Fruit fly (Drosophila melanogaster) whole organism, embryonic: Measurements from ENCODE around the gene CG44362.
A peak's percentile ranks its signal among the peaks of the same experiment; 100 is the strongest.

Experiments used
- Adf1 ChIP-seq: fragments of 200-800 bp; sonication (Bioruptor generic); IDR thresholded peaks from 2 replicates; pipeline ENCODE4 v1.3.6; 2022; ENCODE audit warnings: missing biosample characterization, missing genetic modification characterization
- Antp ChIP-seq: fragments of 200-800 bp; sonication (Bioruptor generic); optimal IDR thresholded peaks from 3 replicates; lab custom pipeline; 2016; ENCODE audit warnings: missing biosample characterization, missing genetic modification characterization
- CG10321 ChIP-seq: fragments of 200-800 bp; sonication (Bioruptor generic); IDR thresholded peaks from 2 replicates; pipeline ENCODE4 v1.3.6; 2022; ENCODE audit warnings: missing biosample characterization, missing genetic modification characterization
- CG10543 ChIP-seq: fragments of 200-800 bp; sonication (Bioruptor generic); optimal IDR thresholded peaks from 3 replicates; lab custom pipeline; 2017; ENCODE audit warnings: missing biosample characterization, mild to moderate bottlenecking, missing genetic modification characterization, moderate library complexity
- CG10959 ChIP-seq: fragments of 200-800 bp; sonication (Bioruptor generic); IDR thresholded peaks from 2 replicates; pipeline ENCODE4 v1.3.6; 2022; ENCODE audit warnings: missing biosample characterization, missing genetic modification characterization
- CG12104 ChIP-seq: fragments of 200-800 bp; sonication (Bioruptor generic); optimal IDR thresholded peaks from 3 replicates; lab custom pipeline; 2016; ENCODE audit warnings: missing biosample characterization, missing genetic modification characterization
- CG12236 ChIP-seq: fragments of 200-800 bp; sonication (Bioruptor generic); optimal IDR thresholded peaks from 2 replicates; lab custom pipeline; 2016; ENCODE audit warnings: missing biosample characterization, missing genetic modification characterization
- CG12659 ChIP-seq: fragments of 200-800 bp; sonication (Bioruptor generic); optimal IDR thresholded peaks from 3 replicates; lab custom pipeline; 2017; ENCODE audit warnings: mild to moderate bottlenecking, missing biosample characterization, missing genetic modification reagents, missing genetic modification characterization
- CG13296 ChIP-seq: fragments of 200-800 bp; sonication (Bioruptor generic); optimal IDR thresholded peaks from 3 replicates; lab custom pipeline; 2018; ENCODE audit warnings: missing biosample characterization, mild to moderate bottlenecking, missing genetic modification characterization
- CG15073 ChIP-seq: fragments of 200-800 bp; sonication (Bioruptor generic); optimal IDR thresholded peaks from 2 replicates; lab custom pipeline; 2016; ENCODE audit warnings: missing biosample characterization, missing genetic modification characterization
- CG15479 ChIP-seq: fragments of 200-800 bp; sonication (Bioruptor generic); optimal IDR thresholded peaks from 3 replicates; lab custom pipeline; 2019; ENCODE audit warnings: missing biosample characterization, mild to moderate bottlenecking, missing genetic modification characterization, moderate library complexity
- CG15601 ChIP-seq: fragments of 200-800 bp; sonication (Bioruptor generic); optimal IDR thresholded peaks from 3 replicates; lab custom pipeline; 2019; ENCODE audit warnings: missing biosample characterization, mild to moderate bottlenecking, missing genetic modification characterization, moderate library complexity
- CG1602 ChIP-seq: fragments of 200-800 bp; sonication (Bioruptor generic); optimal IDR thresholded peaks from 3 replicates; lab custom pipeline; 2016; ENCODE audit warnings: missing biosample characterization, missing genetic modification characterization
- CG1647 ChIP-seq: fragments of 200-800 bp; sonication (Bioruptor generic); optimal IDR thresholded peaks from 3 replicates; lab custom pipeline; 2016; ENCODE audit warnings: missing biosample characterization, missing genetic modification characterization
- CG17568 ChIP-seq: fragments of 200-800 bp; sonication (Bioruptor generic); optimal IDR thresholded peaks from 2 replicates; lab custom pipeline; 2018; ENCODE audit warnings: missing biosample characterization, mild to moderate bottlenecking, missing genetic modification characterization, moderate library complexity
- CG18011 ChIP-seq: fragments of 200-800 bp; sonication (Bioruptor generic); optimal IDR thresholded peaks from 2 replicates; lab custom pipeline; 2017; ENCODE audit warnings: missing biosample characterization, missing genetic modification characterization, mild to moderate bottlenecking, moderate library complexity, missing genotype
- CG31388 ChIP-seq: fragments of 200-800 bp; sonication (Bioruptor generic); optimal IDR thresholded peaks from 2 replicates; lab custom pipeline; 2016; ENCODE audit warnings: missing biosample characterization, missing genetic modification characterization
- CG32767 ChIP-seq: fragments of 200-800 bp; sonication (Bioruptor generic); IDR thresholded peaks from 2 replicates; pipeline ENCODE4 v1.3.6; 2022; ENCODE audit warnings: missing biosample characterization, missing genetic modification characterization
- CG33213 ChIP-seq: fragments of 200-800 bp; sonication (Bioruptor generic); optimal IDR thresholded peaks from 3 replicates; lab custom pipeline; 2016; ENCODE audit warnings: missing biosample characterization, missing genetic modification characterization
- CG33557 ChIP-seq: fragments of 200-800 bp; sonication (Bioruptor generic); optimal IDR thresholded peaks from 2 replicates; lab custom pipeline; 2019; ENCODE audit warnings: missing biosample characterization, mild to moderate bottlenecking, missing genetic modification characterization, moderate library complexity
- CG42726 ChIP-seq: fragments of 200-800 bp; sonication (Bioruptor generic); IDR thresholded peaks from 2 replicates; pipeline ENCODE4 v1.3.6; 2022; ENCODE audit warnings: missing biosample characterization, missing genetic modification characterization; ENCODE audit not compliant: partially characterized antibody
- CG43689 ChIP-seq: fragments of 200-800 bp; sonication (Bioruptor generic); IDR thresholded peaks from 2 replicates; pipeline ENCODE4 v1.3.6; 2022; ENCODE audit warnings: missing biosample characterization, missing genetic modification characterization
- CG7745 ChIP-seq: fragments of 200-800 bp; sonication (Bioruptor generic); optimal IDR thresholded peaks from 2 replicates; lab custom pipeline; 2018; ENCODE audit warnings: missing biosample characterization, mild to moderate bottlenecking, missing genetic modification characterization, moderate library complexity
- CG7786 ChIP-seq: fragments of 200-800 bp; sonication (Bioruptor generic); optimal IDR thresholded peaks from 2 replicates; lab custom pipeline; 2016; ENCODE audit warnings: missing biosample characterization, missing genetic modification characterization
- CG8281 ChIP-seq: fragments of 200-800 bp; sonication (Bioruptor generic); optimal IDR thresholded peaks from 2 replicates; lab custom pipeline; 2018; ENCODE audit warnings: missing biosample characterization, mild to moderate bottlenecking, missing genetic modification characterization, moderate library complexity
- Dad ChIP-seq: fragments of 200-800 bp; sonication (Bioruptor generic); optimal IDR thresholded peaks from 3 replicates; lab custom pipeline; 2016; ENCODE audit warnings: missing biosample characterization, missing genetic modification characterization
- Dek ChIP-seq: fragments of 200-800 bp; sonication (Bioruptor generic); optimal IDR thresholded peaks from 3 replicates; lab custom pipeline; 2019; ENCODE audit warnings: missing biosample characterization, mild to moderate bottlenecking, missing genetic modification characterization, moderate library complexity
- Dfd ChIP-seq, 2 experiments: fragments of >200 bp; optimal IDR thresholded peaks; 2 replicates each; lab custom pipeline; 2017; ENCODE audit warnings: missing biosample characterization in 2 of 2, missing genetic modification characterization in 2 of 2
- E2f1 ChIP-seq: fragments of 200-800 bp; sonication (Bioruptor generic); IDR thresholded peaks from 2 replicates; pipeline ENCODE4 v1.3.6; 2022; ENCODE audit warnings: missing biosample characterization, missing genetic modification characterization
- GATAe ChIP-seq: fragments of 200-800 bp; sonication (Bioruptor generic); conservative IDR thresholded peaks from 2 replicates; pipeline ENCODE4 v1.3.6; 2022; ENCODE audit warnings: missing biosample characterization, missing genetic modification characterization
- HHEX ChIP-seq: fragments of 200-800 bp; sonication (Bioruptor generic); optimal IDR thresholded peaks from 3 replicates; lab custom pipeline; 2017; ENCODE audit warnings: missing biosample characterization, mild to moderate bottlenecking, missing genetic modification characterization, missing genetic modification reagents
- Jarid2 ChIP-seq: fragments of 200-800 bp; sonication (Bioruptor generic); optimal IDR thresholded peaks from 3 replicates; lab custom pipeline; 2017; ENCODE audit warnings: mild to moderate bottlenecking, missing biosample characterization, missing genetic modification reagents, missing genetic modification characterization
- MBD-R2 ChIP-seq: fragments of 200-800 bp; sonication (Bioruptor generic); IDR thresholded peaks from 2 replicates; pipeline ENCODE4 v1.3.6; 2022; ENCODE audit warnings: missing biosample characterization, missing genetic modification characterization
- Oli ChIP-seq: fragments of 200-800 bp; sonication (Bioruptor generic); optimal IDR thresholded peaks from 2 replicates; lab custom pipeline; 2018; ENCODE audit warnings: missing biosample characterization, mild to moderate bottlenecking, missing genetic modification characterization, moderate library complexity
- Sox102F ChIP-seq: fragments of 200-800 bp; sonication (Bioruptor generic); optimal IDR thresholded peaks from 2 replicates; lab custom pipeline; 2018; ENCODE audit warnings: missing biosample characterization, mild to moderate bottlenecking, missing genetic modification characterization, moderate library complexity
- Taf1 ChIP-seq: fragments of 200-800 bp; sonication (Bioruptor generic); IDR thresholded peaks from 2 replicates; pipeline ENCODE4 v1.3.6; 2022; ENCODE audit warnings: missing biosample characterization, missing genetic modification characterization
- Tbp ChIP-seq: fragments of >200 bp; optimal IDR thresholded peaks from 2 replicates; lab custom pipeline; 2018; ENCODE audit warnings: missing biosample characterization, missing genetic modification characterization
- Xrp1 ChIP-seq: fragments of 200-800 bp; sonication (Bioruptor generic); IDR thresholded peaks from 2 replicates; pipeline ENCODE4 v1.3.6; 2022; ENCODE audit warnings: missing biosample characterization, missing genetic modification characterization
- ato ChIP-seq: fragments of 200-800 bp; sonication (Bioruptor generic); IDR thresholded peaks from 2 replicates; pipeline ENCODE4 v1.3.6; 2022; ENCODE audit warnings: missing biosample characterization, missing genetic modification characterization; ENCODE audit not compliant: partially characterized antibody
- croc ChIP-seq: fragments of 200-800 bp; sonication (Bioruptor generic); conservative IDR thresholded peaks from 3 replicates; pipeline ENCODE4 v1.3.6; 2022; ENCODE audit warnings: missing biosample characterization, missing genetic modification characterization
- dm ChIP-seq: fragments of 200-800 bp; sonication (Bioruptor generic); optimal IDR thresholded peaks from 3 replicates; lab custom pipeline; 2016; ENCODE audit warnings: missing biosample characterization, missing genetic modification characterization
- fd64A ChIP-seq: fragments of 200-800 bp; sonication (Bioruptor generic); optimal IDR thresholded peaks from 3 replicates; lab custom pipeline; 2018; ENCODE audit warnings: missing biosample characterization, mild to moderate bottlenecking, missing genetic modification characterization
- gcm2 ChIP-seq: fragments of 200-800 bp; sonication (Bioruptor generic); optimal IDR thresholded peaks from 2 replicates; lab custom pipeline; 2016; ENCODE audit warnings: missing biosample characterization, missing genetic modification characterization
- h ChIP-seq: fragments of >200 bp; optimal IDR thresholded peaks from 2 replicates; lab custom pipeline; 2017
- hbn ChIP-seq: fragments of 200-800 bp; sonication (Bioruptor generic); IDR thresholded peaks from 2 replicates; pipeline ENCODE4 v1.3.6; 2022; ENCODE audit warnings: missing biosample characterization, missing genetic modification characterization; ENCODE audit not compliant: partially characterized antibody
- klu ChIP-seq: fragments of 200-800 bp; sonication (Bioruptor generic); IDR thresholded peaks from 2 replicates; pipeline ENCODE4 v1.3.6; 2022; ENCODE audit warnings: missing biosample characterization, missing genetic modification characterization
- lmd ChIP-seq: fragments of 200-800 bp; sonication (Bioruptor generic); IDR thresholded peaks from 2 replicates; pipeline ENCODE4 v1.3.6; 2022; ENCODE audit warnings: missing biosample characterization, missing genetic modification characterization
- slou ChIP-seq: fragments of 200-800 bp; sonication (Bioruptor generic); optimal IDR thresholded peaks from 3 replicates; lab custom pipeline; 2016; ENCODE audit warnings: missing biosample characterization, missing genetic modification characterization
- tna ChIP-seq: fragments of 200-800 bp; sonication (Bioruptor generic); IDR thresholded peaks from 2 replicates; pipeline ENCODE4 v1.3.6; 2022; ENCODE audit warnings: missing biosample characterization, missing genetic modification characterization; ENCODE audit not compliant: partially characterized antibody
- tup ChIP-seq: fragments of 200-800 bp; sonication (Bioruptor generic); optimal IDR thresholded peaks from 2 replicates; lab custom pipeline; 2016; ENCODE audit warnings: missing biosample characterization, mild to moderate bottlenecking, missing genetic modification characterization, moderate library complexity

The CG44362 gene

dm6 chr3L:11379698-11380438 is 17.5 kb upstream of the CG44362 start (continued):
- TF ChIP-seq Oli (tag; lab: Kevin White, UChicago) (peak; percentile 36), CG10959 (peak; percentile 50), CG33213 (peak; percentile 5), klu (GFP tag; lab: Robert Waterston, UW) (no peak), GATAe (no peak), CG32767 (no peak), tup (GFP tag; lab: Kevin White, UChicago) (peak; percentile 2), CG15479 (GFP tag; lab: Kevin White, UChicago) (no peak), Sox102F (no peak), Dad (no peak), Antp (GFP tag; lab: Kevin White, UChicago) (peak; percentile 72), Jarid2 (GFP tag; lab: Kevin White, UChicago) (no peak), Adf1 (GFP tag; lab: Robert Waterston, UW) (no peak), CG33557 (GFP tag; lab: Kevin White, UChicago) (peak; percentile 56), fd64A (GFP tag; lab: Kevin White, UChicago) (peak; percentile 18), CG42726 (GFP tag; lab: Robert Waterston, UW) (no peak), CG15073 (GFP tag; lab: Kevin White, UChicago) (no peak), CG43689 (GFP tag; lab: Robert Waterston, UW) (no peak), CG12236 (peak; percentile 26), gcm2 (GFP tag; lab: Kevin White, UChicago) (peak; percentile 36), CG1647 (GFP tag; lab: Kevin White, UChicago) (peak; percentile 27), Taf1 (GFP tag; lab: Robert Waterston, UW) (no peak), tna (GFP tag; lab: Robert Waterston, UW) (no peak), CG12659 (no peak), E2f1 (GFP tag; lab: Robert Waterston, UW) (no peak), CG12104 (GFP tag; lab: Kevin White, UChicago) (no peak), CG1602 (GFP tag; lab: Kevin White, UChicago) (peak; percentile 9), CG10543 (peak; percentile 41), lmd (GFP tag; lab: Robert Waterston, UW) (peak; percentile 44; the same call in 1 of the 2 replicates), CG7745 (tag; lab: Kevin White, UChicago) (no peak), croc (GFP tag; lab: Robert Waterston, UW) (peak; percentile 22; the same call in 1 of the 3 replicates), ato (GFP tag; lab: Robert Waterston, UW) (no peak), Dek (no peak), Tbp (GFP tag; lab: Kevin White, UChicago) (no peak), CG13296 (GFP tag; lab: Kevin White, UChicago) (peak; percentile 15), slou (GFP tag; lab: Kevin White, UChicago) (no peak), CG17568 (GFP tag; lab: Kevin White, UChicago) (peak; percentile 45), CG7786 (GFP tag; lab: Kevin White, UChicago) (peak; percentile 58), MBD-R2 (GFP tag; lab: Robert Waterston, UW) (no peak), CG15601 (tag; lab: Kevin White, UChicago) (peak; percentile 66), Xrp1 (GFP tag; lab: Robert Waterston, UW) (peak; percentile 60), HHEX (GFP tag; lab: Kevin White, UChicago) (peak; percentile 9), hbn (GFP tag; lab: Robert Waterston, UW) (no peak), CG10321 (GFP tag; lab: Robert Waterston, UW) (no peak), dm (GFP tag; lab: Kevin White, UChicago) (peak; percentile 20), h (lab: Kevin White, UChicago) (no peak), CG31388 (GFP tag; lab: Kevin White, UChicago) (no peak), CG18011 (GFP tag; lab: Kevin White, UChicago) (no peak), Dfd (GFP tag; optimal IDR thresholded peaks at IDR 0.05; lab: Kevin White, UChicago) (no peak), CG8281 (no peak)
